Worm (Caenorhabditis elegans): Measurements from ENCODE around the gene F58E6.8.

- TF ChIP-seq ceh-36 (tag; optimal IDR thresholded peaks at IDR 0.05): no peak
- TF ChIP-seq ama-1 (optimal IDR thresholded peaks at IDR 0.05): no peak
- no peak for TF ChIP-seq F13C5.2 (tag; optimal IDR thresholded peaks at IDR 0.05)
- no peak for TF ChIP-seq tra-4 (tag; optimal IDR thresholded peaks at IDR 0.05)
- no peak for TF ChIP-seq hmg-4 (GFP tag; optimal IDR thresholded peaks at IDR 0.05)
- no peak for TF ChIP-seq sea-1 (GFP tag; conservative IDR thresholded peaks at IDR 0.05)
- TF ChIP-seq tbx-37 (GFP tag; conservative IDR thresholded peaks at IDR 0.05): no peak
- no peak for TF ChIP-seq aly-1 (tag; optimal IDR thresholded peaks at IDR 0.05)
- TF ChIP-seq tbx-11 (GFP tag; IDR thresholded peaks at IDR 0.05): no peak
- TF ChIP-seq flt-1 (GFP tag; IDR thresholded peaks at IDR 0.05): no peak
- no peak for TF ChIP-seq pes-1 (GFP tag; IDR thresholded peaks at IDR 0.05)
- no peak for TF ChIP-seq ceh-13 (GFP tag; optimal IDR thresholded peaks at IDR 0.05)
Measured at ce11 chrV:9796562-9796961, 40.9 kb upstream of the F58E6.8 start, which contains the start of gene F46B6.9.

Measured in whole organism, early embryonic.